Fruit fly (Drosophila melanogaster) whole organism, embryonic: ENCODE results near the gene Tim9b.

ENCODE experiments used
- Adf1 ChIP-seq: fragments of 200-800 bp; sonication (Bioruptor generic); IDR thresholded peaks from 2 replicates; pipeline ENCODE4 v1.3.6; 2022; ENCODE audit warnings: missing biosample characterization, missing genetic modification characterization
- Atf3 ChIP-seq: fragments of 200-800 bp; sonication (Bioruptor generic); optimal IDR thresholded peaks from 3 replicates; lab custom pipeline; 2016; ENCODE audit warnings: missing biosample characterization, missing genetic modification characterization
- Bdp1 ChIP-seq: fragments of 200-800 bp; sonication (Bioruptor generic); optimal IDR thresholded peaks from 3 replicates; lab custom pipeline; 2016; ENCODE audit warnings: missing biosample characterization, missing genetic modification characterization
- BtbVII ChIP-seq: fragments of 200-800 bp; sonication (Bioruptor generic); optimal IDR thresholded peaks from 3 replicates; lab custom pipeline; 2017; ENCODE audit warnings: missing biosample characterization, mild to moderate bottlenecking, missing genetic modification characterization
- CG10147 ChIP-seq: fragments of 200-800 bp; sonication (Bioruptor generic); optimal IDR thresholded peaks from 2 replicates; lab custom pipeline; 2019; ENCODE audit warnings: missing biosample characterization, mild to moderate bottlenecking, missing genetic modification characterization, moderate library complexity
- CG11695 ChIP-seq: fragments of 200-800 bp; sonication (Bioruptor generic); IDR thresholded peaks from 3 replicates; pipeline ENCODE4 v1.3.6; 2022; ENCODE audit warnings: missing biosample characterization, missing genetic modification characterization
- CG12744 ChIP-seq: fragments of 200-800 bp; sonication (Bioruptor generic); optimal IDR thresholded peaks from 2 replicates; lab custom pipeline; 2016; ENCODE audit warnings: missing biosample characterization, missing genetic modification characterization
- CG14860 ChIP-seq: fragments of 200-800 bp; sonication (Bioruptor generic); IDR thresholded peaks from 3 replicates; pipeline ENCODE4 v1.3.6; 2022; ENCODE audit warnings: missing biosample characterization, missing genetic modification characterization; ENCODE audit not compliant: partially characterized antibody
- CG17361 ChIP-seq: fragments of 200-800 bp; sonication (Bioruptor generic); IDR thresholded peaks from 3 replicates; pipeline ENCODE4 v1.3.6; 2022; ENCODE audit warnings: missing biosample characterization, missing genetic modification characterization
- CG17568 ChIP-seq: fragments of 200-800 bp; sonication (Bioruptor generic); optimal IDR thresholded peaks from 2 replicates; lab custom pipeline; 2018; ENCODE audit warnings: missing biosample characterization, mild to moderate bottlenecking, missing genetic modification characterization, moderate library complexity
- CG18262 ChIP-seq: fragments of 200-800 bp; optimal IDR thresholded peaks from 3 replicates; lab custom pipeline; 2019; ENCODE audit warnings: missing biosample characterization, mild to moderate bottlenecking, missing genetic modification characterization, moderate library complexity
- CG2712 ChIP-seq: fragments of 200-800 bp; optimal IDR thresholded peaks from 3 replicates; lab custom pipeline; 2019; ENCODE audit warnings: missing biosample characterization, mild to moderate bottlenecking, missing genetic modification characterization, moderate library complexity
- CG30020 ChIP-seq: fragments of 200-800 bp; optimal IDR thresholded peaks from 2 replicates; lab custom pipeline; 2019; ENCODE audit warnings: missing biosample characterization, mild to moderate bottlenecking, missing genetic modification characterization, moderate library complexity
- CG34422 ChIP-seq: fragments of 200-800 bp; sonication (Bioruptor generic); IDR thresholded peaks from 3 replicates; pipeline ENCODE4 v1.3.6; 2022; ENCODE audit warnings: missing biosample characterization, missing genetic modification characterization
- CG4424 ChIP-seq: fragments of 200-800 bp; sonication (Bioruptor generic); optimal IDR thresholded peaks from 3 replicates; lab custom pipeline; 2016; ENCODE audit warnings: missing biosample characterization, missing genetic modification characterization
- CG7556 ChIP-seq: fragments of 200-800 bp; sonication (Bioruptor generic); optimal IDR thresholded peaks from 2 replicates; lab custom pipeline; 2017; ENCODE audit warnings: missing biosample characterization, mild to moderate bottlenecking, missing genetic modification characterization
- CG9609 ChIP-seq: fragments of 200-800 bp; sonication (Bioruptor generic); optimal IDR thresholded peaks from 3 replicates; lab custom pipeline; 2016; ENCODE audit warnings: missing biosample characterization, missing genetic modification characterization
- CG9932 ChIP-seq: fragments of 200-800 bp; sonication (Bioruptor generic); IDR thresholded peaks from 2 replicates; pipeline ENCODE4 v1.3.6; 2022; ENCODE audit warnings: missing biosample characterization, missing genetic modification characterization
- CTCF ChIP-seq: fragments of 200-800 bp; sonication (Bioruptor generic); optimal IDR thresholded peaks from 2 replicates; lab custom pipeline; 2017; ENCODE audit warnings: missing biosample characterization, mild to moderate bottlenecking, missing genetic modification characterization, moderate library complexity
- Chrac-16 ChIP-seq: fragments of 200-800 bp; sonication (Bioruptor generic); optimal IDR thresholded peaks from 3 replicates; lab custom pipeline; 2016; ENCODE audit warnings: missing biosample characterization, missing genetic modification characterization
- Dfd ChIP-seq, 2 experiments: fragments of >200 bp; optimal IDR thresholded peaks; 2 replicates each; lab custom pipeline; 2017; ENCODE audit warnings: missing biosample characterization in 2 of 2, missing genetic modification characterization in 2 of 2
- Elba2 ChIP-seq: fragments of 200-800 bp; sonication (Bioruptor generic); optimal IDR thresholded peaks from 3 replicates; lab custom pipeline; 2016; ENCODE audit warnings: missing biosample characterization, missing genetic modification characterization
- Fer1 ChIP-seq: fragments of 200-800 bp; sonication (Bioruptor generic); optimal IDR thresholded peaks from 2 replicates; lab custom pipeline; 2017; ENCODE audit warnings: missing biosample characterization, mild to moderate bottlenecking, missing genetic modification characterization
- Gug ChIP-seq: fragments of 200-800 bp; sonication (Bioruptor generic); IDR thresholded peaks from 4 replicates; pipeline ENCODE4 v1.3.6; 2022; ENCODE audit warnings: missing biosample characterization, missing genetic modification characterization
- HmgD ChIP-seq: fragments of 200-800 bp; sonication (Bioruptor generic); optimal IDR thresholded peaks from 3 replicates; lab custom pipeline; 2016; ENCODE audit warnings: missing biosample characterization, missing genetic modification characterization
- Hr39 ChIP-seq: fragments of >200 bp; optimal IDR thresholded peaks from 2 replicates; lab custom pipeline; 2017
- MESR4 ChIP-seq: fragments of 200-800 bp; sonication (Bioruptor generic); optimal IDR thresholded peaks from 2 replicates; lab custom pipeline; 2018; ENCODE audit warnings: missing biosample characterization, mild to moderate bottlenecking, missing genetic modification characterization, moderate library complexity
- Max ChIP-seq: fragments of 200-800 bp; sonication (Bioruptor generic); optimal IDR thresholded peaks from 2 replicates; lab custom pipeline; 2016; ENCODE audit warnings: missing biosample characterization, mild to moderate bottlenecking, missing genetic modification characterization
- Meics ChIP-seq: fragments of 200-800 bp; sonication (Bioruptor generic); optimal IDR thresholded peaks from 2 replicates; lab custom pipeline; 2017; ENCODE audit warnings: missing biosample characterization, mild to moderate bottlenecking, missing genetic modification characterization
- NFAT ChIP-seq: fragments of 200-800 bp; sonication (Bioruptor generic); IDR thresholded peaks from 2 replicates; pipeline ENCODE4 v1.3.6; 2022; ENCODE audit warnings: missing biosample characterization, missing genetic modification characterization
- Neu2 ChIP-seq: fragments of 200-800 bp; sonication (Bioruptor generic); optimal IDR thresholded peaks from 3 replicates; lab custom pipeline; 2016; ENCODE audit warnings: missing biosample characterization, missing genetic modification characterization, borderline replicate concordance
- Optix ChIP-seq: fragments of 200-800 bp; sonication (Bioruptor generic); IDR thresholded peaks from 3 replicates; pipeline ENCODE4 v1.3.6; 2022; ENCODE audit warnings: missing biosample characterization, missing genetic modification characterization
- Rfx ChIP-seq: fragments of 200-800 bp; sonication (Bioruptor generic); IDR thresholded peaks from 2 replicates; pipeline ENCODE4 v1.3.6; 2022; ENCODE audit warnings: missing biosample characterization, missing genetic modification characterization
- Side ChIP-seq: fragments of 200-800 bp; sonication (Bioruptor generic); optimal IDR thresholded peaks from 2 replicates; lab custom pipeline; 2016; ENCODE audit warnings: missing biosample characterization, missing genetic modification characterization
- Ssrp ChIP-seq: fragments of 200-800 bp; sonication (Bioruptor generic); optimal IDR thresholded peaks from 2 replicates; lab custom pipeline; 2018; ENCODE audit warnings: missing biosample characterization, mild to moderate bottlenecking, missing genetic modification characterization, moderate library complexity
- Trl ChIP-seq, 3 experiments: fragments of >200 bp in 2 of 3; fragments of 200-800 bp in 1 of 3; sonication (Bioruptor generic) in 1 of 3; optimal IDR thresholded peaks; 2 replicates in 1 of 3; 3 replicates in 2 of 3; lab custom pipeline; 2016 to 2017; ENCODE audit warnings: missing biosample characterization in 1 of 3, missing genetic modification characterization in 1 of 3
- Vsx1 ChIP-seq: fragments of 200-800 bp; sonication (Bioruptor generic); optimal IDR thresholded peaks from 2 replicates; lab custom pipeline; 2017; ENCODE audit warnings: missing biosample characterization, mild to moderate bottlenecking, missing genetic modification characterization, missing genetic modification reagents
- amos ChIP-seq: fragments of 200-800 bp; sonication (Bioruptor generic); IDR thresholded peaks from 2 replicates; pipeline ENCODE4 v1.3.6; 2022; ENCODE audit warnings: missing biosample characterization, missing genetic modification characterization; ENCODE audit not compliant: partially characterized antibody
- caup ChIP-seq: fragments of 200-800 bp; sonication (Bioruptor generic); optimal IDR thresholded peaks from 3 replicates; lab custom pipeline; 2017; ENCODE audit warnings: missing biosample characterization, mild to moderate bottlenecking, missing genetic modification characterization, moderate library complexity; ENCODE audit not compliant: severe bottlenecking
- chif ChIP-seq, 2 experiments: fragments of 200-800 bp; sonication (Bioruptor generic); optimal IDR thresholded peaks; 3 replicates each; lab custom pipeline; 2016; ENCODE audit warnings: missing biosample characterization in 2 of 2, missing genetic modification characterization in 2 of 2
- eve ChIP-seq, 2 experiments: fragments of >200 bp; optimal IDR thresholded peaks; 2 replicates each; lab custom pipeline; 2017; ENCODE audit warnings: missing biosample characterization in 2 of 2, missing genetic modification characterization in 2 of 2
- hbn ChIP-seq: fragments of 200-800 bp; sonication (Bioruptor generic); IDR thresholded peaks from 2 replicates; pipeline ENCODE4 v1.3.6; 2022; ENCODE audit warnings: missing biosample characterization, missing genetic modification characterization; ENCODE audit not compliant: partially characterized antibody
- ind ChIP-seq: fragments of 200-800 bp; sonication (Bioruptor generic); optimal IDR thresholded peaks from 3 replicates; lab custom pipeline; 2016; ENCODE audit warnings: missing biosample characterization, missing genetic modification characterization
- kni ChIP-seq: fragments of 200-800 bp; sonication (Bioruptor generic); optimal IDR thresholded peaks from 3 replicates; lab custom pipeline; 2017; ENCODE audit warnings: mild to moderate bottlenecking, missing biosample characterization, missing genetic modification reagents, missing genetic modification characterization
- lov ChIP-seq, 2 experiments: fragments of 200-800 bp in 1 of 2; fragments of >200 bp in 1 of 2; sonication (Bioruptor generic) in 1 of 2; IDR thresholded peaks in 1 of 2; optimal IDR thresholded peaks in 1 of 2; 2 replicates in 1 of 2; 3 replicates in 1 of 2; pipeline versions ENCODE4 v1.3.6 to Lab custom; 2017 to 2022; ENCODE audit warnings: missing biosample characterization in 1 of 2, missing genetic modification characterization in 1 of 2
- luna ChIP-seq: fragments of 200-800 bp; sonication (Bioruptor generic); optimal IDR thresholded peaks from 2 replicates; lab custom pipeline; 2016; ENCODE audit warnings: missing biosample characterization, missing genetic modification characterization
- p53 ChIP-seq: fragments of 200-800 bp; sonication (Bioruptor generic); optimal IDR thresholded peaks from 2 replicates; lab custom pipeline; 2016; ENCODE audit warnings: missing biosample characterization, missing genetic modification characterization
- ranshi ChIP-seq: fragments of 200-800 bp; sonication (Bioruptor generic); IDR thresholded peaks from 2 replicates; pipeline ENCODE4 v1.3.6; 2022; ENCODE audit warnings: missing biosample characterization, missing genetic modification characterization
- row ChIP-seq: fragments of 200-800 bp; sonication (Bioruptor generic); IDR thresholded peaks from 3 replicates; pipeline ENCODE4 v1.3.6; 2022; ENCODE audit warnings: missing biosample characterization, missing genetic modification characterization
- scrt ChIP-seq: fragments of 200-800 bp; sonication (Bioruptor generic); optimal IDR thresholded peaks from 2 replicates; lab custom pipeline; 2018; ENCODE audit warnings: missing biosample characterization, mild to moderate bottlenecking, missing genetic modification characterization, moderate library complexity
- slou ChIP-seq: fragments of 200-800 bp; sonication (Bioruptor generic); optimal IDR thresholded peaks from 3 replicates; lab custom pipeline; 2016; ENCODE audit warnings: missing biosample characterization, missing genetic modification characterization

Gene Tim9b

dm6 chrX:19666991-19667409 lies 48.7 kb upstream of the Tim9b start, which contains the start of gene Zw (continued):
- TF ChIP-seq CG30020 (tag; lab: Kevin White, UChicago) (no peak), HmgD (GFP tag; lab: Kevin White, UChicago) (no peak), Side (GFP tag; lab: Kevin White, UChicago) (peak; percentile 24), Vsx1 (GFP tag; lab: Kevin White, UChicago) (no peak), scrt (GFP tag; lab: Kevin White, UChicago) (no peak), chif (GFP tag; optimal IDR thresholded peaks at IDR 0.05; lab: Kevin White, UChicago) (peak in 1 of 2 experiments; percentile 38), CG17568 (GFP tag; lab: Kevin White, UChicago) (no peak), row (GFP tag; lab: Robert Waterston, UW) (peak; percentile 94), CG9609 (GFP tag; lab: Kevin White, UChicago) (peak; percentile 46), Optix (0 out of 3 replicates have a peak, but pooled peaks have one; percentile 60), Meics (GFP tag; lab: Kevin White, UChicago) (peak; percentile 25), lov (optimal IDR thresholded peaks at IDR 0.05; lab: Kevin White, UChicago) (no peak), lov (GFP tag; IDR thresholded peaks at IDR 0.05; lab: Robert Waterston, UW) (no peak), CG11695 (GFP tag; lab: Robert Waterston, UW) (no peak), caup (GFP tag; lab: Kevin White, UChicago) (peak; percentile 9), Ssrp (tag; lab: Kevin White, UChicago) (peak; percentile 29), CG7556 (no peak), CG17361 (GFP tag; lab: Robert Waterston, UW) (peak; percentile 53; the same call in 2 of the 3 replicates), CG9932 (GFP tag; lab: Robert Waterston, UW) (peak; percentile 88), Rfx (GFP tag; lab: Robert Waterston, UW) (peak; percentile 87), Adf1 (GFP tag; lab: Robert Waterston, UW) (peak; percentile 83), ind (GFP tag; lab: Kevin White, UChicago) (peak; percentile 64), CG12744 (GFP tag; lab: Kevin White, UChicago) (peak; percentile 36), MESR4 (GFP tag; lab: Kevin White, UChicago) (no peak), ranshi (GFP tag; lab: Robert Waterston, UW) (peak; percentile 49; the same call in 1 of the 2 replicates), Fer1 (no peak), Gug (GFP tag; lab: Robert Waterston, UW) (peak; percentile 93), Max (no peak), Trl (optimal IDR thresholded peaks at IDR 0.05; lab: Kevin White, UChicago) (no peak), Trl (GFP tag; optimal IDR thresholded peaks at IDR 0.05; lab: Kevin White, UChicago) (peak; percentile 47), Neu2 (no peak), kni (GFP tag; lab: Kevin White, UChicago) (peak; percentile 25), p53 (GFP tag; lab: Kevin White, UChicago) (no peak), CG2712 (tag; lab: Kevin White, UChicago) (peak; percentile 52), Elba2 (GFP tag; lab: Kevin White, UChicago) (no peak), Hr39 (lab: Kevin White, UChicago) (no peak), CG34422 (GFP tag; lab: Robert Waterston, UW) (peak; percentile 72; the same call in 2 of the 3 replicates), Atf3 (peak; percentile 6), CTCF (GFP tag; lab: Kevin White, UChicago) (no peak), CG4424 (GFP tag; lab: Kevin White, UChicago) (peak; percentile 52), CG10147 (GFP tag; lab: Kevin White, UChicago) (no peak), CG14860 (GFP tag; lab: Robert Waterston, UW) (no peak), amos (GFP tag; lab: Robert Waterston, UW) (peak; percentile 67), NFAT (GFP tag; lab: Robert Waterston, UW) (peak; percentile 81), CG18262 (tag; lab: Kevin White, UChicago) (peak; percentile 24), Bdp1 (no peak), hbn (GFP tag; lab: Robert Waterston, UW) (no peak), slou (no peak), eve (GFP tag; optimal IDR thresholded peaks at IDR 0.05; lab: Kevin White, UChicago) (no peak), luna (GFP tag; lab: Kevin White, UChicago) (no peak), Dfd (GFP tag; optimal IDR thresholded peaks at IDR 0.05; lab: Kevin White, UChicago) (no peak), Chrac-16 (peak; percentile 53), BtbVII (GFP tag; lab: Kevin White, UChicago) (peak; percentile 26)
